Fruit fly (Drosophila melanogaster) whole organism, embryonic: Measurements from ENCODE around the gene AIMP2.

ENCODE experiments used
- Atf6 ChIP-seq: fragments of 200-800 bp; sonication (Bioruptor generic); IDR thresholded peaks from 2 replicates; pipeline ENCODE4 v1.3.6; 2022; ENCODE audit warnings: missing biosample characterization, missing genetic modification characterization
- CG12219 ChIP-seq: fragments of 200-800 bp; sonication (Bioruptor generic); optimal IDR thresholded peaks from 3 replicates; lab custom pipeline; 2018; ENCODE audit warnings: missing biosample characterization, mild to moderate bottlenecking, missing genetic modification characterization
- CG13123 ChIP-seq: fragments of 200-800 bp; sonication (Bioruptor generic); optimal IDR thresholded peaks from 2 replicates; lab custom pipeline; 2016; ENCODE audit warnings: missing biosample characterization, missing genetic modification characterization
- CG15011 ChIP-seq: fragments of 200-800 bp; sonication (Bioruptor generic); optimal IDR thresholded peaks from 3 replicates; lab custom pipeline; 2018; ENCODE audit warnings: missing biosample characterization, mild to moderate bottlenecking, missing genetic modification characterization
- CG17186 ChIP-seq: fragments of 200-800 bp; sonication (Bioruptor generic); optimal IDR thresholded peaks from 3 replicates; lab custom pipeline; 2017; ENCODE audit warnings: missing biosample characterization, missing genetic modification reagents, missing genetic modification characterization
- CG1792 ChIP-seq: fragments of 200-800 bp; sonication (Bioruptor generic); optimal IDR thresholded peaks from 2 replicates; lab custom pipeline; 2016; ENCODE audit warnings: missing biosample characterization, missing genetic modification characterization
- CG31388 ChIP-seq: fragments of 200-800 bp; sonication (Bioruptor generic); optimal IDR thresholded peaks from 2 replicates; lab custom pipeline; 2016; ENCODE audit warnings: missing biosample characterization, missing genetic modification characterization
- CG34376 ChIP-seq: fragments of 200-800 bp; sonication (Bioruptor generic); optimal IDR thresholded peaks from 2 replicates; lab custom pipeline; 2018; ENCODE audit warnings: missing biosample characterization, mild to moderate bottlenecking, missing genetic modification characterization
- CG3838 ChIP-seq: fragments of 200-800 bp; sonication (Bioruptor generic); optimal IDR thresholded peaks from 3 replicates; lab custom pipeline; 2016; ENCODE audit warnings: missing biosample characterization, missing genetic modification characterization
- CG6654 ChIP-seq: fragments of 200-800 bp; sonication (Bioruptor generic); optimal IDR thresholded peaks from 2 replicates; lab custom pipeline; 2017; ENCODE audit warnings: missing biosample characterization, mild to moderate bottlenecking, missing genetic modification characterization
- CG6683 ChIP-seq: fragments of 200-800 bp; sonication (Bioruptor generic); optimal IDR thresholded peaks from 2 replicates; lab custom pipeline; 2017; ENCODE audit warnings: missing biosample characterization, mild to moderate bottlenecking, missing genetic modification characterization, missing genetic modification reagents
- CG9215 ChIP-seq: fragments of 200-800 bp; sonication (Bioruptor generic); IDR thresholded peaks from 2 replicates; pipeline ENCODE4 v1.3.6; 2022; ENCODE audit warnings: missing biosample characterization, missing genetic modification characterization
- Chrac-16 ChIP-seq: fragments of 200-800 bp; sonication (Bioruptor generic); optimal IDR thresholded peaks from 3 replicates; lab custom pipeline; 2016; ENCODE audit warnings: missing biosample characterization, missing genetic modification characterization
- Deaf1 ChIP-seq: fragments of 200-800 bp; optimal IDR thresholded peaks from 3 replicates; lab custom pipeline; 2019; ENCODE audit warnings: missing biosample characterization, mild to moderate bottlenecking, missing genetic modification characterization, moderate library complexity
- Dek ChIP-seq: fragments of 200-800 bp; sonication (Bioruptor generic); optimal IDR thresholded peaks from 3 replicates; lab custom pipeline; 2019; ENCODE audit warnings: missing biosample characterization, mild to moderate bottlenecking, missing genetic modification characterization, moderate library complexity
- Doc2 ChIP-seq: fragments of 200-800 bp; sonication (Bioruptor generic); IDR thresholded peaks from 2 replicates; pipeline ENCODE4 v1.3.6; 2022; ENCODE audit warnings: missing biosample characterization, missing genetic modification characterization
- ERR ChIP-seq: fragments of 200-800 bp; sonication (Bioruptor generic); optimal IDR thresholded peaks from 2 replicates; lab custom pipeline; 2016; ENCODE audit warnings: missing biosample characterization, missing genetic modification characterization
- Fer1 ChIP-seq: fragments of 200-800 bp; sonication (Bioruptor generic); optimal IDR thresholded peaks from 2 replicates; lab custom pipeline; 2017; ENCODE audit warnings: missing biosample characterization, mild to moderate bottlenecking, missing genetic modification characterization
- Fer2 ChIP-seq: fragments of 200-800 bp; sonication (Bioruptor generic); optimal IDR thresholded peaks from 2 replicates; lab custom pipeline; 2018; ENCODE audit warnings: missing biosample characterization, mild to moderate bottlenecking, missing genetic modification characterization, moderate library complexity
- GATAe ChIP-seq: fragments of 200-800 bp; sonication (Bioruptor generic); conservative IDR thresholded peaks from 2 replicates; pipeline ENCODE4 v1.3.6; 2022; ENCODE audit warnings: missing biosample characterization, missing genetic modification characterization
- Gsc ChIP-seq: fragments of 200-800 bp; sonication (Bioruptor generic); IDR thresholded peaks from 2 replicates; pipeline ENCODE4 v1.3.6; 2022; ENCODE audit warnings: missing biosample characterization, missing genetic modification characterization
- Hand ChIP-seq: fragments of 200-800 bp; sonication (Bioruptor generic); optimal IDR thresholded peaks from 2 replicates; lab custom pipeline; 2017; ENCODE audit warnings: mild to moderate bottlenecking, missing biosample characterization, missing genetic modification reagents, missing genetic modification characterization
- Kr ChIP-seq: fragments of 200-800 bp; sonication (Bioruptor generic); optimal IDR thresholded peaks from 2 replicates; lab custom pipeline; 2017; ENCODE audit warnings: missing biosample characterization, mild to moderate bottlenecking, missing genetic modification characterization
- Lhr ChIP-seq: fragments of 200-800 bp; sonication (Bioruptor generic); optimal IDR thresholded peaks from 3 replicates; lab custom pipeline; 2017; ENCODE audit warnings: mild to moderate bottlenecking, missing biosample characterization, missing genetic modification reagents, missing genetic modification characterization
- Max ChIP-seq: fragments of 200-800 bp; sonication (Bioruptor generic); optimal IDR thresholded peaks from 2 replicates; lab custom pipeline; 2016; ENCODE audit warnings: missing biosample characterization, mild to moderate bottlenecking, missing genetic modification characterization
- Nf-YC ChIP-seq: fragments of 200-800 bp; optimal IDR thresholded peaks from 3 replicates; lab custom pipeline; 2019; ENCODE audit warnings: missing biosample characterization, mild to moderate bottlenecking, missing genetic modification characterization, moderate library complexity
- Rfx ChIP-seq: fragments of 200-800 bp; sonication (Bioruptor generic); IDR thresholded peaks from 2 replicates; pipeline ENCODE4 v1.3.6; 2022; ENCODE audit warnings: missing biosample characterization, missing genetic modification characterization
- Sox100B ChIP-seq: fragments of 200-800 bp; sonication (Bioruptor generic); optimal IDR thresholded peaks from 3 replicates; lab custom pipeline; 2018; ENCODE audit warnings: missing biosample characterization, mild to moderate bottlenecking, missing genetic modification characterization
- Spps ChIP-seq: fragments of 200-800 bp; sonication (Bioruptor generic); optimal IDR thresholded peaks from 2 replicates; lab custom pipeline; 2018; ENCODE audit warnings: missing biosample characterization, mild to moderate bottlenecking, missing genetic modification characterization
- Ssrp ChIP-seq: fragments of 200-800 bp; sonication (Bioruptor generic); optimal IDR thresholded peaks from 2 replicates; lab custom pipeline; 2018; ENCODE audit warnings: missing biosample characterization, mild to moderate bottlenecking, missing genetic modification characterization, moderate library complexity
- al ChIP-seq: fragments of 200-800 bp; sonication (Bioruptor generic); IDR thresholded peaks from 2 replicates; pipeline ENCODE4 v1.3.6; 2022; ENCODE audit warnings: missing biosample characterization, missing genetic modification characterization
- ap ChIP-seq: fragments of 200-800 bp; sonication (Bioruptor generic); IDR thresholded peaks from 2 replicates; pipeline ENCODE4 v1.3.6; 2022; ENCODE audit warnings: missing biosample characterization, missing genetic modification characterization
- bab2 ChIP-seq: fragments of 200-800 bp; sonication (Bioruptor generic); optimal IDR thresholded peaks from 2 replicates; lab custom pipeline; 2016; ENCODE audit warnings: missing biosample characterization, missing genetic modification characterization
- crc ChIP-seq: fragments of 200-800 bp; sonication (Bioruptor generic); optimal IDR thresholded peaks from 2 replicates; lab custom pipeline; 2016; ENCODE audit warnings: missing biosample characterization, missing genetic modification characterization
- dm ChIP-seq: fragments of 200-800 bp; sonication (Bioruptor generic); optimal IDR thresholded peaks from 3 replicates; lab custom pipeline; 2016; ENCODE audit warnings: missing biosample characterization, missing genetic modification characterization
- dpn ChIP-seq, 2 experiments: fragments of 200-800 bp; sonication (Bioruptor generic); optimal IDR thresholded peaks; 3 replicates each; lab custom pipeline; 2016; ENCODE audit warnings: missing biosample characterization in 2 of 2, missing genetic modification characterization in 2 of 2
- fd102C ChIP-seq: fragments of 200-800 bp; sonication (Bioruptor generic); optimal IDR thresholded peaks from 2 replicates; lab custom pipeline; 2018; ENCODE audit warnings: missing biosample characterization, mild to moderate bottlenecking, missing genetic modification characterization, moderate library complexity
- gcm ChIP-seq: fragments of 200-800 bp; sonication (Bioruptor generic); optimal IDR thresholded peaks from 2 replicates; lab custom pipeline; 2019; ENCODE audit warnings: missing biosample characterization, mild to moderate bottlenecking, missing genetic modification characterization, moderate library complexity
- gt ChIP-seq: fragments of 200-800 bp; sonication (Bioruptor generic); IDR thresholded peaks from 2 replicates; pipeline ENCODE4 v1.3.6; 2022; ENCODE audit warnings: missing biosample characterization, missing genetic modification characterization
- hkb ChIP-seq, 2 experiments: fragments of 200-800 bp in 1 of 2; fragments of >200 bp in 1 of 2; sonication (Bioruptor generic) in 1 of 2; IDR thresholded peaks in 1 of 2; optimal IDR thresholded peaks in 1 of 2; 2 replicates each; pipeline versions ENCODE4 v1.3.6 to Lab custom; 2017 to 2022; ENCODE audit warnings: missing biosample characterization in 1 of 2, missing genetic modification characterization in 1 of 2
- jigr1 ChIP-seq: fragments of 200-800 bp; sonication (Bioruptor generic); IDR thresholded peaks from 3 replicates; pipeline ENCODE4 v1.3.6; 2022; ENCODE audit warnings: missing biosample characterization, missing genetic modification characterization
- pfk ChIP-seq: fragments of 200-800 bp; sonication (Bioruptor generic); optimal IDR thresholded peaks from 2 replicates; lab custom pipeline; 2018; ENCODE audit warnings: missing biosample characterization, mild to moderate bottlenecking, missing genetic modification characterization, moderate library complexity
- pnt ChIP-seq: fragments of 200-800 bp; sonication (Bioruptor generic); optimal IDR thresholded peaks from 3 replicates; lab custom pipeline; 2016; ENCODE audit warnings: missing biosample characterization, missing genetic modification characterization
- ranshi ChIP-seq: fragments of 200-800 bp; sonication (Bioruptor generic); IDR thresholded peaks from 2 replicates; pipeline ENCODE4 v1.3.6; 2022; ENCODE audit warnings: missing biosample characterization, missing genetic modification characterization
- sr ChIP-seq: fragments of 200-800 bp; sonication (Bioruptor generic); IDR thresholded peaks from 3 replicates; pipeline ENCODE4 v1.3.6; 2022; ENCODE audit warnings: missing biosample characterization, missing genetic modification characterization
- trh ChIP-seq: fragments of 200-800 bp; sonication (Bioruptor generic); optimal IDR thresholded peaks from 2 replicates; lab custom pipeline; 2016; ENCODE audit warnings: missing biosample characterization, missing genetic modification characterization
- twi ChIP-seq: fragments of 200-800 bp; optimal IDR thresholded peaks from 2 replicates; lab custom pipeline; 2019; ENCODE audit warnings: missing biosample characterization, mild to moderate bottlenecking, missing genetic modification characterization, moderate library complexity
- unc-4 ChIP-seq: fragments of 200-800 bp; sonication (Bioruptor generic); IDR thresholded peaks from 2 replicates; pipeline ENCODE4 v1.3.6; 2022; ENCODE audit warnings: missing biosample characterization, missing genetic modification characterization; ENCODE audit not compliant: partially characterized antibody
- wdn ChIP-seq: fragments of 200-800 bp; sonication (Bioruptor generic); IDR thresholded peaks from 2 replicates; pipeline ENCODE4 v1.3.6; 2022; ENCODE audit warnings: missing biosample characterization, missing genetic modification characterization
- zfh1 ChIP-seq: fragments of 200-800 bp; sonication (Bioruptor generic); IDR thresholded peaks from 3 replicates; pipeline ENCODE4 v1.3.6; 2022; ENCODE audit warnings: missing biosample characterization, missing genetic modification characterization
- zfh2 ChIP-seq: fragments of 200-800 bp; sonication (Bioruptor generic); optimal IDR thresholded peaks from 2 replicates; lab custom pipeline; 2016; ENCODE audit warnings: missing biosample characterization, missing genetic modification characterization

AIMP2 gene

dm6 chr3L:15566484-15566955 is 16.9 kb upstream of the AIMP2 start (continued):
- TF ChIP-seq gcm (GFP tag; lab: Kevin White, UChicago): peak; percentile 55
- TF ChIP-seq wdn (GFP tag; lab: Robert Waterston, UW): peak; percentile 15
- TF ChIP-seq Ssrp (tag; lab: Kevin White, UChicago): no peak
- TF ChIP-seq CG34376: peak; percentile 86
- TF ChIP-seq CG1792 (GFP tag; lab: Kevin White, UChicago): peak; percentile 28
- no peak for TF ChIP-seq Gsc (GFP tag; lab: Robert Waterston, UW)
- peak; percentile 76 for TF ChIP-seq Hand
- TF ChIP-seq Lhr: peak; percentile 8
- TF ChIP-seq ERR (GFP tag; lab: Kevin White, UChicago): peak; percentile 7
- peak; percentile 77 for TF ChIP-seq Atf6 (GFP tag; lab: Robert Waterston, UW)
- TF ChIP-seq dpn (GFP tag; optimal IDR thresholded peaks at IDR 0.05; lab: Kevin White, UChicago): no peak
- peak; percentile 3 for TF ChIP-seq twi (tag; lab: Kevin White, UChicago)
- no peak for TF ChIP-seq hkb (optimal IDR thresholded peaks at IDR 0.05; lab: Kevin White, UChicago)
- peak; percentile 59 for TF ChIP-seq hkb (GFP tag; IDR thresholded peaks at IDR 0.05; lab: Robert Waterston, UW)
- peak; percentile 90 for TF ChIP-seq Fer1 (GFP tag; lab: Kevin White, UChicago)
- TF ChIP-seq trh (GFP tag; lab: Kevin White, UChicago): no peak
- no peak for TF ChIP-seq CG31388 (GFP tag; lab: Kevin White, UChicago)
- TF ChIP-seq Kr: peak; percentile 47
- TF ChIP-seq CG17186 (GFP tag; lab: Kevin White, UChicago): no peak
- no peak for TF ChIP-seq fd102C (GFP tag; lab: Kevin White, UChicago)
- no peak for TF ChIP-seq zfh2 (GFP tag; lab: Kevin White, UChicago)
- no peak for TF ChIP-seq al (GFP tag; lab: Robert Waterston, UW)
- peak; percentile 42 for TF ChIP-seq CG6683 (GFP tag; lab: Kevin White, UChicago)
- TF ChIP-seq Spps (tag; lab: Kevin White, UChicago): no peak
- peak; percentile 74 for TF ChIP-seq bab2 (GFP tag; lab: Kevin White, UChicago)
- TF ChIP-seq Sox100B (GFP tag; lab: Kevin White, UChicago): no peak
- TF ChIP-seq CG12219 (GFP tag; lab: Kevin White, UChicago): peak; percentile 78
- TF ChIP-seq Nf-YC (tag; lab: Kevin White, UChicago): no peak
- TF ChIP-seq pnt (GFP tag; lab: Kevin White, UChicago): no peak
- TF ChIP-seq Chrac-16: no peak
- TF ChIP-seq dm (GFP tag; lab: Kevin White, UChicago): no peak
- peak; percentile 74 for TF ChIP-seq CG15011
- peak; percentile 41; the same call in 1 of the 2 replicates for TF ChIP-seq ranshi (GFP tag; lab: Robert Waterston, UW)
- TF ChIP-seq CG3838 (GFP tag; lab: Kevin White, UChicago): peak; percentile 47
- TF ChIP-seq unc-4: no peak
- no peak for TF ChIP-seq jigr1
- no peak; the same call in 2 of the 3 replicates for TF ChIP-seq sr (GFP tag; lab: Robert Waterston, UW)
- no peak for TF ChIP-seq Max (GFP tag; lab: Kevin White, UChicago)
- peak; percentile 89 for TF ChIP-seq pfk (GFP tag; lab: Kevin White, UChicago)
- peak; percentile 10 for TF ChIP-seq CG13123 (GFP tag; lab: Kevin White, UChicago)
- no peak for TF ChIP-seq gt (GFP tag; lab: Robert Waterston, UW)
- TF ChIP-seq CG6654 (GFP tag; lab: Kevin White, UChicago): no peak
- 0 out of 2 replicates have a peak, but pooled peaks have one; percentile 21 for TF ChIP-seq GATAe (GFP tag; lab: Robert Waterston, UW)
- TF ChIP-seq Dek (tag; lab: Kevin White, UChicago): peak; percentile 41
- TF ChIP-seq Rfx (GFP tag; lab: Robert Waterston, UW): peak; percentile 60; the same call in 1 of the 2 replicates
- peak; percentile 65; the same call in 2 of the 3 replicates for TF ChIP-seq zfh1 (GFP tag; lab: Robert Waterston, UW)
- peak; percentile 91 for TF ChIP-seq Deaf1
- TF ChIP-seq ap (GFP tag; lab: Robert Waterston, UW): no peak
- no peak for TF ChIP-seq Doc2 (GFP tag; lab: Robert Waterston, UW)
- no peak for TF ChIP-seq CG9215 (GFP tag; lab: Robert Waterston, UW)
- no peak for TF ChIP-seq crc (GFP tag; lab: Kevin White, UChicago)
- TF ChIP-seq Fer2: peak; percentile 59
